Worm (Caenorhabditis elegans) whole organism, mixed stage, embryonic: ENCODE measurements around the gene elt-6.

Experiments
- M03D4.4 ChIP-seq: sonication (generic microtip); optimal IDR thresholded peaks from 2 replicates; lab custom pipeline; 2017; ENCODE audit warnings: mild to moderate bottlenecking, missing genetic modification characterization, missing compliant biosample characterization
- bed-3 ChIP-seq: fragments of 200-800 bp; sonication (Bioruptor generic); optimal IDR thresholded peaks from 3 replicates; lab custom pipeline; 2018; ENCODE audit warnings: mild to moderate bottlenecking, missing genetic modification characterization, moderate library complexity, missing compliant biosample characterization
- blmp-1 ChIP-seq: fragments of 150-350 bp; optimal IDR thresholded peaks from 2 replicates; lab custom pipeline; 2014; ENCODE audit warnings: missing biosample characterization, missing genetic modification characterization
- ceh-39 ChIP-seq: fragments of 150-350 bp; optimal IDR thresholded peaks from 2 replicates; lab custom pipeline; 2014; ENCODE audit warnings: missing biosample characterization, missing genetic modification characterization
- ceh-43 ChIP-seq: fragments of 200-800 bp; sonication (Bioruptor generic); optimal IDR thresholded peaks from 2 replicates; lab custom pipeline; 2018; ENCODE audit warnings: mild to moderate bottlenecking, missing genetic modification characterization, moderate library complexity, missing compliant biosample characterization
- ceh-83 ChIP-seq: fragments of 200-800 bp; sonication (Bioruptor generic); optimal IDR thresholded peaks from 2 replicates; lab custom pipeline; 2018; ENCODE audit warnings: mild to moderate bottlenecking, missing genetic modification characterization, missing compliant biosample characterization
- ces-1 ChIP-seq: fragments of 150-350 bp; optimal IDR thresholded peaks from 2 replicates; lab custom pipeline; 2014; ENCODE audit warnings: missing biosample characterization, missing genetic modification reagents, missing genetic modification characterization
- cnd-1 ChIP-seq: fragments of 200-800 bp; sonication (Bioruptor generic); optimal IDR thresholded peaks from 2 replicates; lab custom pipeline; 2018; ENCODE audit warnings: mild to moderate bottlenecking, missing genetic modification characterization, missing compliant biosample characterization
- drap-1 ChIP-seq: fragments of 200-800 bp; sonication (Bioruptor generic); optimal IDR thresholded peaks from 3 replicates; lab custom pipeline; 2018; ENCODE audit warnings: mild to moderate bottlenecking, missing genetic modification characterization, missing compliant biosample characterization
- elt-1 ChIP-seq: sonication (generic microtip); optimal IDR thresholded peaks from 2 replicates; lab custom pipeline; 2017; ENCODE audit warnings: missing genetic modification characterization, mild to moderate bottlenecking, missing compliant biosample characterization, antibody characterized with exemption, moderate library complexity, borderline replicate concordance; ENCODE audit not compliant: insufficient read depth
- elt-3 ChIP-seq: fragments of 150-350 bp; optimal IDR thresholded peaks from 2 replicates; lab custom pipeline; 2014; ENCODE audit warnings: missing biosample characterization, missing genetic modification characterization
- flh-1 ChIP-seq: fragments of 200-800 bp; sonication (Bioruptor generic); optimal IDR thresholded peaks from 2 replicates; lab custom pipeline; 2018; ENCODE audit warnings: mild to moderate bottlenecking, missing genetic modification characterization, moderate library complexity, missing compliant biosample characterization
- ham-2 ChIP-seq: fragments of 200-800 bp; sonication (Bioruptor generic); optimal IDR thresholded peaks from 2 replicates; lab custom pipeline; 2018; ENCODE audit warnings: mild to moderate bottlenecking, missing genetic modification characterization, missing compliant biosample characterization
- hlh-1 ChIP-seq: fragments of 150-350 bp; optimal IDR thresholded peaks from 2 replicates; lab custom pipeline; 2014; ENCODE audit warnings: missing biosample characterization, missing genetic modification reagents, missing genetic modification characterization
- lin-13 ChIP-seq: fragments of 150-350 bp; optimal IDR thresholded peaks from 2 replicates; lab custom pipeline; 2014; ENCODE audit warnings: missing biosample characterization, missing genetic modification characterization
- lin-32 ChIP-seq: fragments of 200-800 bp; sonication (Bioruptor generic); optimal IDR thresholded peaks from 2 replicates; lab custom pipeline; 2018; ENCODE audit warnings: mild to moderate bottlenecking, missing genetic modification characterization, missing compliant biosample characterization
- lsy-2 ChIP-seq: fragments of 150-350 bp; optimal IDR thresholded peaks from 2 replicates; lab custom pipeline; 2014; ENCODE audit warnings: missing biosample characterization, missing genetic modification characterization
- mab-5 ChIP-seq: fragments of 150-350 bp; optimal IDR thresholded peaks from 2 replicates; lab custom pipeline; 2014; ENCODE audit warnings: missing biosample characterization, missing genetic modification characterization
- mep-1 ChIP-seq: fragments of 150-350 bp; optimal IDR thresholded peaks from 2 replicates; lab custom pipeline; 2017; ENCODE audit warnings: missing biosample characterization, missing genetic modification reagents, missing genetic modification characterization, inconsistent platforms
- mls-2 ChIP-seq: sonication (generic microtip); optimal IDR thresholded peaks from 2 replicates; lab custom pipeline; 2016; ENCODE audit warnings: mild to moderate bottlenecking, missing genetic modification characterization, moderate library complexity, missing compliant biosample characterization
- nhr-237 ChIP-seq: fragments of 150-350 bp; optimal IDR thresholded peaks from 2 replicates; lab custom pipeline; 2014; ENCODE audit warnings: missing biosample characterization, missing genetic modification characterization
- nhr-28 ChIP-seq: fragments of 150-350 bp; optimal IDR thresholded peaks from 2 replicates; lab custom pipeline; 2014; ENCODE audit warnings: missing biosample characterization, missing genetic modification characterization
- nhr-76 ChIP-seq: sonication (generic microtip); optimal IDR thresholded peaks from 2 replicates; lab custom pipeline; 2017; ENCODE audit warnings: missing biosample characterization, missing genetic modification characterization
- sem-2 ChIP-seq: fragments of 200-800 bp; sonication (Bioruptor generic); optimal IDR thresholded peaks from 2 replicates; lab custom pipeline; 2018; ENCODE audit warnings: mild to moderate bottlenecking, missing genetic modification characterization, missing compliant biosample characterization
- sptf-1 ChIP-seq: sonication (generic microtip); optimal IDR thresholded peaks from 2 replicates; lab custom pipeline; 2017; ENCODE audit warnings: mild to moderate bottlenecking, missing genetic modification characterization, moderate library complexity, missing compliant biosample characterization
- tbx-8 ChIP-seq: fragments of 200-800 bp; sonication (Bioruptor generic); optimal IDR thresholded peaks from 2 replicates; lab custom pipeline; 2018; ENCODE audit warnings: mild to moderate bottlenecking, missing genetic modification characterization, moderate library complexity, missing compliant biosample characterization
- unc-120 ChIP-seq: sonication (generic microtip); optimal IDR thresholded peaks from 2 replicates; lab custom pipeline; 2017; ENCODE audit warnings: missing genetic modification characterization, missing compliant biosample characterization; ENCODE audit not compliant: poor library complexity, severe bottlenecking
- unc-39 ChIP-seq: fragments of 150-350 bp; optimal IDR thresholded peaks from 2 replicates; lab custom pipeline; 2014; ENCODE audit warnings: missing biosample characterization, missing genetic modification characterization
- unc-62 ChIP-seq: fragments of 150-350 bp; optimal IDR thresholded peaks from 2 replicates; lab custom pipeline; 2014; ENCODE audit warnings: missing biosample characterization, missing genetic modification reagents, missing genetic modification characterization

The elt-6 gene

DNA sequence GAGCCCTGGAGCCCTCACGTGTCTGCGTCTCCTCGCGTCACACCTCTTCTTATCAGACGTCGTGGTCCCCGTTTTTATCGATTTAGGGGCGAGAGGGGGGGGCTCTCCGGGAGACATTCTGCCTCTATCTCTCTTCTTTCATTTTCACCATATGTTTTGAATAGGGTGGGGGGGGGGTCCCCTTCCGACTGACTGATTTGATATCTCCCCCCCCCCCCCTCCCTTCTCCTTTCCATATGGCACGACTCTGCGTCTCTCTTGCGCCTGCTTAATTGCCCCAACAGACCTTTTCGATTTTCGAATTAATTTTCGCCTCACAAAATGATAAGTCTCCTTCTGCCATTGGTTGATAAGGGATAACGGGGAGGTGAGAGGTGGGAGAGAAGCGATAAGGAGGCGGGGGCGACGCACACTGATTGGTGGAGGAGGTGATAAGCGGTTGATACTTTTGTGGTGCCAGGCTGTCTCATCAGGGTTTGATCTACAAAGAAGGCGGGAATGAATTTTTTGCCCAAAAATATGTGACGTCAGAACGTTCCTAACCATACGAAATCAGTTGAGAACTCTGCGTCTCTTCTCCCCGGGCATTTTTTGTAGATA lies 13.6 kb upstream of the elt-6 start:
- TF ChIP-seq cnd-1 (tag; lab: Kevin White, UChicago) (peak; percentile 65), lin-32 (GFP tag; lab: Kevin White, UChicago) (peak; percentile 80), mls-2 (tag; lab: Kevin White, UChicago) (peak; percentile 79), sem-2 (no peak), lsy-2 (tag; lab: Kevin White, UChicago) (peak; percentile 70), sptf-1 (tag; lab: Kevin White, UChicago) (peak; percentile 20), unc-120 (tag; lab: Kevin White, UChicago) (no peak), drap-1 (peak; percentile 31)

ce11 chrIV:1905250-1905649 lies 12.5 kb upstream of the elt-6 start:
- TF ChIP-seq unc-120 (tag; lab: Kevin White, UChicago) (no peak), sptf-1 (tag; lab: Kevin White, UChicago) (peak; percentile 1), drap-1 (peak; percentile 39)

ce11 chrIV:1906697-1907096 lies 11.1 kb upstream of the elt-6 start:
- TF ChIP-seq ceh-83 (GFP tag; lab: Kevin White, UChicago) (no peak), ceh-43 (GFP tag; lab: Kevin White, UChicago) (peak; percentile 76), mls-2 (tag; lab: Kevin White, UChicago) (no peak), unc-120 (tag; lab: Kevin White, UChicago) (peak; percentile 19), ces-1 (GFP tag; lab: Kevin White, UChicago) (peak; percentile 59), unc-62 (GFP tag; lab: Kevin White, UChicago) (no peak), mep-1 (tag; lab: Kevin White, UChicago) (no peak), sptf-1 (tag; lab: Kevin White, UChicago) (peak; percentile 16), blmp-1 (tag; lab: Kevin White, UChicago) (no peak), M03D4.4 (tag; lab: Kevin White, UChicago) (no peak), bed-3 (GFP tag; lab: Kevin White, UChicago) (no peak), lsy-2 (tag; lab: Kevin White, UChicago) (no peak), cnd-1 (tag; lab: Kevin White, UChicago) (no peak)
- TF ChIP-seq, all 35 proteins: peak for 4

ce11 chrIV:1908467-1908866 lies 9.3 kb upstream of the elt-6 start:
- TF ChIP-seq tbx-8 (GFP tag; lab: Kevin White, UChicago) = no peak
- TF ChIP-seq sptf-1 (tag; lab: Kevin White, UChicago) = peak; percentile 14
- peak; percentile 10 for TF ChIP-seq ham-2 (GFP tag; lab: Kevin White, UChicago)
- peak; percentile 40 for TF ChIP-seq mls-2 (tag; lab: Kevin White, UChicago)

- no peak for TF ChIP-seq mab-5 (tag; lab: Kevin White, UChicago)
- no peak for TF ChIP-seq nhr-76 (tag; lab: Kevin White, UChicago)
- no peak for TF ChIP-seq blmp-1 (tag; lab: Kevin White, UChicago)
- TF ChIP-seq unc-120 (tag; lab: Kevin White, UChicago) = no peak
- TF ChIP-seq ceh-43 (GFP tag; lab: Kevin White, UChicago) = no peak
- no peak for TF ChIP-seq bed-3 (GFP tag; lab: Kevin White, UChicago)
- TF ChIP-seq tbx-8 (GFP tag; lab: Kevin White, UChicago) = no peak
- no peak for TF ChIP-seq hlh-1
- no peak for TF ChIP-seq nhr-237
- TF ChIP-seq ceh-39 (tag; lab: Kevin White, UChicago) = no peak
- TF ChIP-seq elt-3 (tag; lab: Kevin White, UChicago) = no peak
- no peak for TF ChIP-seq unc-39 (tag; lab: Kevin White, UChicago)
- no peak for TF ChIP-seq lin-13
- no peak for TF ChIP-seq mls-2 (tag; lab: Kevin White, UChicago)
- no peak for TF ChIP-seq nhr-28 (tag; lab: Kevin White, UChicago)
- TF ChIP-seq sem-2 = no peak
- no peak for TF ChIP-seq ces-1 (GFP tag; lab: Kevin White, UChicago)
Observed at ce11 chrIV:1908921-1909320, 8.9 kb upstream of the elt-6 start.

- TF ChIP-seq elt-1 = peak; percentile 99
- TF ChIP-seq nhr-76 (tag; lab: Kevin White, UChicago) = no peak
- TF ChIP-seq mep-1 (tag; lab: Kevin White, UChicago) = no peak
- TF ChIP-seq flh-1 (GFP tag; lab: Kevin White, UChicago) = no peak
- TF ChIP-seq ham-2 (GFP tag; lab: Kevin White, UChicago) = peak; percentile 85
Observed at ce11 chrIV:1911273-1911672, 6.5 kb upstream of the elt-6 start.
